In the genomic region with DNA sequence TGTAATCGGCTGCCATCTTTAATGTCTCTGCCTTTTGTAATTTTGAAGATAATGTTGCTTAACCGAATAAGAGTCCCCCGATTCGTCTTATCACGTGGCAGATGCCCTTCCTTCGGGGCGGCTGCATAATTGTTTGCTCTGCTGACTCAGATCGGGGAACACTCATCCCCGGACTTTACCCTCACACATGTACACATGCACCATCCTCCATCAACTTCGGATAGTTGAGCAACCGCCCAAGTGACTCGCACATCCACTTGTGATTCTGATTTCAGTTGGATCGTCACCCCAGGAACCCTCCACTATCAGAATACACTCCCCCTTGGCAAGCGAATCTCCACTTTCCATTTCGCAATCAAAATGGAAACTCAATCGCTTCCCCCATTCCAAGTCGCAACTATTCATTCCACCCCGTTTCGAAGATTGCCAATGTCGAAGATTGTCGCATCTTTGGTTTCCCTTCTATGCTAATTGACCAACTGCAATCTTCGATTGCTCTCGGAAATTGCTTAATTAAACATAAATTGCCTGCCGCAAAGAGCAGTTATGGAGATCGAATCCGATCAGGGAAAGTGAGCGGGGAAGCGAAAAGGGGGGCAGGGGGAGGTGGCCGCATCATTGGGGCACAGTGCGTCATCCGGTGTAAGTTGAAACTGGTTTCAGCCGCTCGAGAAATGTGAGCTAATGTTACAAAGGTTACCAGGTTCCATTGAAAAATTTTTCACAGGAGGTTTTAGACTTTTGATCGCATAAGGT, we compare ENCODE assay signal across 3 fruit fly cellular contexts.
TF ChIP-seq lines count a peak whose summit lies in the region.

No protein-coding gene starts in this region.

- TF ChIP-seq CTCF in whole organism, embryonic (GFP tag; optimal IDR thresholded peaks at IDR 0.05; lab: Kevin White, UChicago), result no peak

TF ChIP-seq in whole organism, embryonic, 481 proteins besides CTCF, POLR2A, EP300 and RAD21:
- TF ChIP-seq zen2 (GFP tag; IDR thresholded peaks at IDR 0.05; lab: Robert Waterston, UW; ENCODE audit: partially characterized antibody) (no peak), Pdp1 (GFP tag; optimal IDR thresholded peaks at IDR 0.05; lab: Kevin White, UChicago) (peak in 1 of 2 experiments; percentile 8), ken (GFP tag; IDR thresholded peaks at IDR 0.05; lab: Robert Waterston, UW) (0 out of 3 replicates have a peak, but pooled peaks have one; percentile 6), CG7271 (tag; optimal IDR thresholded peaks at IDR 0.05; lab: Kevin White, UChicago) (no peak), D19A (tag; optimal IDR thresholded peaks at IDR 0.05; lab: Kevin White, UChicago) (peak; percentile 27), Ets65A (GFP tag; lab: Kevin White, UChicago) (peak; percentile 45), kni (GFP tag; optimal IDR thresholded peaks at IDR 0.05; lab: Kevin White, UChicago) (peak; percentile 31), nom (GFP tag; optimal IDR thresholded peaks at IDR 0.05; lab: Kevin White, UChicago) (peak; percentile 87), kay (GFP tag; optimal IDR thresholded peaks at IDR 0.05; lab: Kevin White, UChicago) (peak; percentile 3), Blimp-1 (GFP tag; optimal IDR thresholded peaks at IDR 0.05; lab: Kevin White, UChicago) (peak; percentile 93), CG12659 (GFP tag; optimal IDR thresholded peaks at IDR 0.05; lab: Kevin White, UChicago) (no peak), fu2 (GFP tag; optimal IDR thresholded peaks at IDR 0.05; lab: Kevin White, UChicago) (no peak), crol (GFP tag; IDR thresholded peaks at IDR 0.05; lab: Robert Waterston, UW) (peak; percentile 62), pros (GFP tag; optimal IDR thresholded peaks at IDR 0.05; lab: Kevin White, UChicago) (peak; percentile 20)
TF ChIP-seq in whole organism, embryonic: peak in this region for 10.

TF ChIP-seq in whole organism, prepupa, 60 proteins besides CTCF, POLR2A, EP300 and RAD21:
- TF ChIP-seq CG6276 (GFP tag; optimal IDR thresholded peaks at IDR 0.05; lab: Kevin White, UChicago) (peak; percentile 38), Eip75B (GFP tag; optimal IDR thresholded peaks at IDR 0.05; lab: Kevin White, UChicago) (no peak), Hr39 (GFP tag; optimal IDR thresholded peaks at IDR 0.05; lab: Kevin White, UChicago) (no peak), CG6808 (GFP tag; optimal IDR thresholded peaks at IDR 0.05; lab: Kevin White, UChicago) (peak; percentile 55), CG6163 (GFP tag; IDR thresholded peaks at IDR 0.05; lab: Robert Waterston, UW) (no peak), Gug (GFP tag; IDR thresholded peaks at IDR 0.05; lab: Robert Waterston, UW) (no peak), spab (GFP tag; optimal IDR thresholded peaks at IDR 0.05; lab: Kevin White, UChicago) (peak; percentile 26), CG8632 (GFP tag; optimal IDR thresholded peaks at IDR 0.05; lab: Kevin White, UChicago) (no peak), Blimp-1 (GFP tag; optimal IDR thresholded peaks at IDR 0.05; lab: Kevin White, UChicago) (peak; percentile 91), vri (GFP tag; optimal IDR thresholded peaks at IDR 0.05; lab: Kevin White, UChicago) (no peak), Smox (GFP tag; optimal IDR thresholded peaks at IDR 0.05; lab: Kevin White, UChicago) (no peak), CG6854 (GFP tag; optimal IDR thresholded peaks at IDR 0.05; lab: Kevin White, UChicago) (no peak), CG9139 (GFP tag; optimal IDR thresholded peaks at IDR 0.05; lab: Kevin White, UChicago) (peak; percentile 20), CG3919 (GFP tag; optimal IDR thresholded peaks at IDR 0.05; lab: Kevin White, UChicago) (peak; percentile 16), Sox102F (GFP tag; optimal IDR thresholded peaks at IDR 0.05; lab: Kevin White, UChicago) (no peak), esn (GFP tag; optimal IDR thresholded peaks at IDR 0.05; lab: Kevin White, UChicago) (no peak), dac (GFP tag; optimal IDR thresholded peaks at IDR 0.05; lab: Kevin White, UChicago) (no peak), achi (GFP tag; optimal IDR thresholded peaks at IDR 0.05; lab: Kevin White, UChicago) (no peak), ss (GFP tag; optimal IDR thresholded peaks at IDR 0.05; lab: Kevin White, UChicago) (peak; percentile 36 to 56)

TF ChIP-seq in whole organism, pupa, 21 proteins besides CTCF, POLR2A, EP300 and RAD21:
- TF ChIP-seq rn (GFP tag; IDR thresholded peaks at IDR 0.05; lab: Robert Waterston, UW), result no peak
- TF ChIP-seq CG14655 (GFP tag; optimal IDR thresholded peaks at IDR 0.05; lab: Kevin White, UChicago), result no peak
- TF ChIP-seq gl (tag; optimal IDR thresholded peaks at IDR 0.05; lab: Kevin White, UChicago), result peak; percentile 68
- TF ChIP-seq EcR (GFP tag; optimal IDR thresholded peaks at IDR 0.05; lab: Kevin White, UChicago), result peak; percentile 47
- peak; percentile 44 for TF ChIP-seq CG13204 (GFP tag; optimal IDR thresholded peaks at IDR 0.05; lab: Kevin White, UChicago)
- no peak for TF ChIP-seq D1 (tag; optimal IDR thresholded peaks at IDR 0.05; lab: Kevin White, UChicago)
- TF ChIP-seq CG17806 (tag; optimal IDR thresholded peaks at IDR 0.05; lab: Kevin White, UChicago), result no peak
- no peak for TF ChIP-seq CG10348 (GFP tag; IDR thresholded peaks at IDR 0.05; lab: Robert Waterston, UW)

Comparison
In these comparisons a context has a peak if more than half of its experiments do, and no peak if none do; other contexts are left out.
1. Of the 7 proteins assayed by ChIP-seq in both whole organism, embryonic and whole organism, prepupa: peak only in whole organism, embryonic: none; only in whole organism, prepupa: none; in both: Blimp-1; in neither: 6.